Fruit fly (Drosophila melanogaster): ENCODE measurements around the gene Gdap1.

Gdap1 gene

dm6 chr3L:5136123-5136522, 5.6 kb upstream of the Gdap1 start, which contains the start of the genes CG10674 and CG4611:
Gene CG10674, minus strand, starts transcription at chr3L:5136292.
Gene CG4611, plus strand, starts transcription at chr3L:5136376.
- TF ChIP-seq Med (GFP tag) (peak; percentile 70), Dref (GFP tag; IDR thresholded peaks at IDR 0.05) (0 out of 2 replicates have a peak, but pooled peaks have one; percentile 29), CG7786 (GFP tag; optimal IDR thresholded peaks at IDR 0.05) (no peak), CG2202 (tag; optimal IDR thresholded peaks at IDR 0.05) (no peak), Rx (GFP tag; IDR thresholded peaks at IDR 0.05) (no peak), CG12659 (GFP tag; optimal IDR thresholded peaks at IDR 0.05) (peak; percentile 55), CG43689 (GFP tag; IDR thresholded peaks at IDR 0.05) (no peak), Elba2 (GFP tag; optimal IDR thresholded peaks at IDR 0.05) (peak; percentile 18), sob (GFP tag; IDR thresholded peaks at IDR 0.05) (no peak), MBD-R2 (GFP tag; IDR thresholded peaks at IDR 0.05) (peak; percentile 97), knrl (GFP tag; IDR thresholded peaks at IDR 0.05; ENCODE audit: partially characterized antibody) (peak; percentile 30; the same call in 1 of the 3 replicates), nmo (GFP tag; optimal IDR thresholded peaks at IDR 0.05) (no peak), ara (GFP tag; IDR thresholded peaks at IDR 0.05) (no peak), MESR4 (GFP tag; optimal IDR thresholded peaks at IDR 0.05) (peak; percentile 73), CG6791 (GFP tag; IDR thresholded peaks at IDR 0.05; ENCODE audit: partially characterized antibody) (0 out of 3 replicates have a peak, but pooled peaks have one; percentile 18), sd (tag; optimal IDR thresholded peaks at IDR 0.05) (peak; percentile 68), dm (GFP tag; optimal IDR thresholded peaks at IDR 0.05) (peak; percentile 51), CG34224 (GFP tag; IDR thresholded peaks at IDR 0.05; ENCODE audit: partially characterized antibody) (0 out of 3 replicates have a peak, but pooled peaks have one; percentile 14), E2f2 (GFP tag; IDR thresholded peaks at IDR 0.05) (peak; percentile 65), CG11085 (GFP tag; IDR thresholded peaks at IDR 0.05) (no peak), stwl (tag; optimal IDR thresholded peaks at IDR 0.05) (peak; percentile 39), pzg (GFP tag; optimal IDR thresholded peaks at IDR 0.05) (peak; percentile 60), Sin3A (optimal IDR thresholded peaks at IDR 0.05) (peak; percentile 28), CG2120 (GFP tag; optimal IDR thresholded peaks at IDR 0.05) (peak; percentile 28), wor (GFP tag; IDR thresholded peaks at IDR 0.05) (no peak), Bgb (GFP tag; IDR thresholded peaks at IDR 0.05; ENCODE audit: partially characterized antibody) (peak; percentile 27; the same call in 1 of the 2 replicates), HmgZ (tag; optimal IDR thresholded peaks at IDR 0.05) (peak; percentile 43), CG32532 (GFP tag; IDR thresholded peaks at IDR 0.05) (0 out of 2 replicates have a peak, but pooled peaks have one; percentile 8), Nf-YA (GFP tag; IDR thresholded peaks at IDR 0.05) (no peak), row (GFP tag; IDR thresholded peaks at IDR 0.05) (peak; percentile 48), crp (GFP tag; optimal IDR thresholded peaks at IDR 0.05) (peak; percentile 57 to 94), CG14667 (GFP tag; IDR thresholded peaks at IDR 0.05) (no peak), insv (GFP tag; optimal IDR thresholded peaks at IDR 0.05) (peak in 1 of 2 experiments; percentile 84), pan (optimal IDR thresholded peaks at IDR 0.05) (no peak), pan (GFP tag; optimal IDR thresholded peaks at IDR 0.05 in 1 of 2, IDR thresholded peaks at IDR 0.05 in 1 of 2) (peak in 1 of 2 experiments; percentile 10), CG4617 (GFP tag; optimal IDR thresholded peaks at IDR 0.05; ENCODE audit: borderline replicate concordance) (peak; percentile 75), YL-1 (GFP tag; optimal IDR thresholded peaks at IDR 0.05) (peak; percentile 87), CG13287 (GFP tag; IDR thresholded peaks at IDR 0.05; ENCODE audit: partially characterized antibody) (peak; percentile 39), Doc3 (GFP tag; IDR thresholded peaks at IDR 0.05; ENCODE audit: partially characterized antibody) (no peak), phol (tag; optimal IDR thresholded peaks at IDR 0.05) (peak; percentile 27), CG16813 (GFP tag; IDR thresholded peaks at IDR 0.05; ENCODE audit: partially characterized antibody) (0 out of 3 replicates have a peak, but pooled peaks have one; percentile 23), scrt (GFP tag; optimal IDR thresholded peaks at IDR 0.05) (no peak), CG34422 (GFP tag; IDR thresholded peaks at IDR 0.05) (peak; percentile 33; the same call in 1 of the 3 replicates), chinmo (GFP tag; IDR thresholded peaks at IDR 0.05; ENCODE audit: partially characterized antibody) (0 out of 4 replicates have a peak, but pooled peaks have one; percentile 9), trem (tag; optimal IDR thresholded peaks at IDR 0.05) (peak; percentile 20), CG13624 (GFP tag; optimal IDR thresholded peaks at IDR 0.05) (peak; percentile 6), Dp (GFP tag; optimal IDR thresholded peaks at IDR 0.05) (peak; percentile 56), BEAF-32 (GFP tag; optimal IDR thresholded peaks at IDR 0.05) (peak; percentile 27), Rfx (GFP tag; IDR thresholded peaks at IDR 0.05) (peak; percentile 24; the same call in 1 of the 2 replicates)

Measured in whole organism, embryonic.